Comparison of ENCODE assay signal across 3 fruit fly cellular contexts in the genomic region with DNA sequence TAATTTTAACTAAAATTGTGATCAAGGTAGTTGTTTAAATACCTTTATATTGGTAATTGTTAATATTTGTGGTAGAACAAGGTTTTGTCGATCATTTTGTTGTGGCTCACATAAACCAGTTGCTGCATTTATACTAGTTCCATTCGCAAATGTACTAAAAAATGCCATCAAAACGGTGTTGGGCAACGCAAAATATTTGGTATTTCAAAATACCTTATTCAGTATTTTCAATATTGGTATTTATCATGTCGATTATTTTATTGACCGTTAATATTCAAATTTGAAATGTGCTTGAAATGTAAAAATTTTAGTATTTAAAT.
A peak's percentile ranks its signal among the peaks of the same experiment; 100 is the strongest.
TF ChIP-seq lines count a peak whose summit lies in the region.

A gene (minus strand): TSS at position 156 of the 320 bp plus-strand sequence.

- no peak for TF ChIP-seq CTCF in whole organism, embryonic (GFP tag; optimal IDR thresholded peaks at IDR 0.05; lab: Kevin White, UChicago)

TF ChIP-seq in whole organism, adult, 20 proteins besides CTCF, POLR2A, EP300 and RAD21:
- TF ChIP-seq CG5204 (GFP tag; optimal IDR thresholded peaks at IDR 0.05; lab: Kevin White, UChicago) = no peak
- no peak for TF ChIP-seq ovo (GFP tag; optimal IDR thresholded peaks at IDR 0.05; lab: Kevin White, UChicago)
- TF ChIP-seq CG14711 (tag; optimal IDR thresholded peaks at IDR 0.05; lab: Kevin White, UChicago) = peak; percentile 38
- no peak for TF ChIP-seq kay (GFP tag; lab: Kevin White, UChicago; ENCODE audit: borderline replicate concordance)

TF ChIP-seq in whole organism, embryonic, 481 proteins besides CTCF, POLR2A, EP300 and RAD21 (continues in another document):
- no peak for TF ChIP-seq CG1792 (GFP tag; optimal IDR thresholded peaks at IDR 0.05; lab: Kevin White, UChicago)
- TF ChIP-seq CG33213 (GFP tag; optimal IDR thresholded peaks at IDR 0.05; lab: Kevin White, UChicago) = peak; percentile 3
- no peak for TF ChIP-seq ase (GFP tag; IDR thresholded peaks at IDR 0.05; lab: Robert Waterston, UW)
- TF ChIP-seq CG6854 (GFP tag; optimal IDR thresholded peaks at IDR 0.05; lab: Kevin White, UChicago) = no peak
- peak; percentile 27 for TF ChIP-seq trem (tag; optimal IDR thresholded peaks at IDR 0.05; lab: Kevin White, UChicago)
- no peak for TF ChIP-seq CG11085 (GFP tag; IDR thresholded peaks at IDR 0.05; lab: Robert Waterston, UW)
- TF ChIP-seq insv (GFP tag; optimal IDR thresholded peaks at IDR 0.05; lab: Kevin White, UChicago) = no peak
- TF ChIP-seq fu2 (GFP tag; optimal IDR thresholded peaks at IDR 0.05; lab: Kevin White, UChicago) = no peak
- no peak for TF ChIP-seq Fer2 (tag; optimal IDR thresholded peaks at IDR 0.05; lab: Kevin White, UChicago)
- TF ChIP-seq CG31441 (GFP tag; IDR thresholded peaks at IDR 0.05; lab: Robert Waterston, UW) = no peak
- TF ChIP-seq Ets97D (GFP tag; optimal IDR thresholded peaks at IDR 0.05; lab: Kevin White, UChicago) = peak; percentile 50
- no peak for TF ChIP-seq NfI (GFP tag; optimal IDR thresholded peaks at IDR 0.05; lab: Kevin White, UChicago)
- TF ChIP-seq Optix (GFP tag; IDR thresholded peaks at IDR 0.05; lab: Robert Waterston, UW) = no peak
- TF ChIP-seq jigr1 (GFP tag; IDR thresholded peaks at IDR 0.05; lab: Robert Waterston, UW) = no peak
- no peak for TF ChIP-seq Hmr (GFP tag; optimal IDR thresholded peaks at IDR 0.05; lab: Kevin White, UChicago)
- TF ChIP-seq lab (GFP tag; optimal IDR thresholded peaks at IDR 0.05; lab: Kevin White, UChicago) = no peak
- no peak for TF ChIP-seq Elba2 (GFP tag; optimal IDR thresholded peaks at IDR 0.05; lab: Kevin White, UChicago)
- TF ChIP-seq sob (GFP tag; IDR thresholded peaks at IDR 0.05; lab: Robert Waterston, UW) = no peak
- TF ChIP-seq D (optimal IDR thresholded peaks at IDR 0.05; lab: Kevin White, UChicago) = no peak
- no peak for TF ChIP-seq D (GFP tag; optimal IDR thresholded peaks at IDR 0.05; lab: Kevin White, UChicago)
- TF ChIP-seq CG9876 (GFP tag; optimal IDR thresholded peaks at IDR 0.05; lab: Kevin White, UChicago) = no peak
- no peak for TF ChIP-seq fd96Cb (tag; optimal IDR thresholded peaks at IDR 0.05; lab: Kevin White, UChicago)
- TF ChIP-seq Fer3 (tag; optimal IDR thresholded peaks at IDR 0.05; lab: Kevin White, UChicago) = no peak
- TF ChIP-seq Awh (GFP tag; IDR thresholded peaks at IDR 0.05; lab: Robert Waterston, UW) = no peak
- TF ChIP-seq CG13287 (GFP tag; IDR thresholded peaks at IDR 0.05; lab: Robert Waterston, UW; ENCODE audit: partially characterized antibody) = peak; percentile 11; the same call in 1 of the 2 replicates
- peak; percentile 11 for TF ChIP-seq Sry-δ (GFP tag; optimal IDR thresholded peaks at IDR 0.05; lab: Kevin White, UChicago)
- TF ChIP-seq Side (GFP tag; optimal IDR thresholded peaks at IDR 0.05; lab: Kevin White, UChicago) = no peak
- no peak for TF ChIP-seq Fer1 (GFP tag; optimal IDR thresholded peaks at IDR 0.05; lab: Kevin White, UChicago)
- TF ChIP-seq phol (tag; optimal IDR thresholded peaks at IDR 0.05; lab: Kevin White, UChicago) = peak; percentile 20
- TF ChIP-seq CG1603 (tag; optimal IDR thresholded peaks at IDR 0.05; lab: Kevin White, UChicago) = no peak
- TF ChIP-seq CG8478 (optimal IDR thresholded peaks at IDR 0.05; lab: Kevin White, UChicago) = no peak
- TF ChIP-seq CG1647 (GFP tag; optimal IDR thresholded peaks at IDR 0.05; lab: Kevin White, UChicago) = no peak
- peak; percentile 35 for TF ChIP-seq BEAF-32 (GFP tag; optimal IDR thresholded peaks at IDR 0.05; lab: Kevin White, UChicago)
- TF ChIP-seq Adf1 (GFP tag; IDR thresholded peaks at IDR 0.05; lab: Robert Waterston, UW) = no peak
- peak; percentile 23 for TF ChIP-seq nmo (GFP tag; optimal IDR thresholded peaks at IDR 0.05; lab: Kevin White, UChicago)
- peak; percentile 48 for TF ChIP-seq stwl (tag; optimal IDR thresholded peaks at IDR 0.05; lab: Kevin White, UChicago)
- TF ChIP-seq salm (tag; optimal IDR thresholded peaks at IDR 0.05; lab: Kevin White, UChicago) = no peak
- TF ChIP-seq CG13296 (GFP tag; optimal IDR thresholded peaks at IDR 0.05; lab: Kevin White, UChicago) = no peak
- no peak for TF ChIP-seq so (GFP tag; IDR thresholded peaks at IDR 0.05; lab: Robert Waterston, UW)
- no peak for TF ChIP-seq ERR (GFP tag; optimal IDR thresholded peaks at IDR 0.05; lab: Kevin White, UChicago)
- TF ChIP-seq CG13123 (GFP tag; optimal IDR thresholded peaks at IDR 0.05; lab: Kevin White, UChicago) = no peak
- no peak for TF ChIP-seq D19A (tag; optimal IDR thresholded peaks at IDR 0.05; lab: Kevin White, UChicago)
- TF ChIP-seq CG15479 (GFP tag; optimal IDR thresholded peaks at IDR 0.05; lab: Kevin White, UChicago) = no peak
- TF ChIP-seq CG9215 (GFP tag; IDR thresholded peaks at IDR 0.05; lab: Robert Waterston, UW) = no peak

TF ChIP-seq in whole organism, prepupa, 60 proteins besides CTCF, POLR2A, EP300 and RAD21:
- TF ChIP-seq svp (GFP tag; lab: Kevin White, UChicago) = peak; percentile 60
- TF ChIP-seq Eip78C (GFP tag; lab: Kevin White, UChicago) = no peak
